Worm (Caenorhabditis elegans) whole organism, L4 larva: ENCODE results near the gene fbxb-114.

Experiments
- ZK546.5 ChIP-seq, 2 experiments: sonication (generic microtip); optimal IDR thresholded peaks; 2 replicates each; lab custom pipeline; 2017; ENCODE audit warnings: missing biosample characterization in 2 of 2, missing genetic modification characterization in 2 of 2
- ceh-28 ChIP-seq: fragments of 150-350 bp; optimal IDR thresholded peaks from 2 replicates; lab custom pipeline; 2014; ENCODE audit warnings: missing biosample characterization, missing genetic modification reagents, missing genetic modification characterization
- cey-2 ChIP-seq: sonication (generic microtip); optimal IDR thresholded peaks from 3 replicates; lab custom pipeline; 2017; ENCODE audit warnings: missing genetic modification characterization, mild to moderate bottlenecking, missing compliant biosample characterization, antibody characterized with exemption, borderline replicate concordance; ENCODE audit not compliant: insufficient read depth
- fos-1 ChIP-seq: fragments of 150-350 bp; optimal IDR thresholded peaks from 2 replicates; lab custom pipeline; 2014; ENCODE audit warnings: missing biosample characterization, missing genetic modification characterization
- lin-15B ChIP-seq: fragments of 150-350 bp; sonication (generic microtip); optimal IDR thresholded peaks from 3 replicates; lab custom pipeline; 2014; ENCODE audit warnings: missing biosample characterization, missing genetic modification characterization
- lir-3 ChIP-seq: sonication (generic microtip); optimal IDR thresholded peaks from 2 replicates; lab custom pipeline; 2016; ENCODE audit warnings: mild to moderate bottlenecking, missing genetic modification characterization, missing compliant biosample characterization
- snpc-1.2 ChIP-seq: fragments of 200-800 bp; sonication (Bioruptor generic); IDR thresholded peaks from 2 replicates; pipeline ENCODE4 v1.3.6; 2022; ENCODE audit warnings: missing genetic modification reagents, missing genetic modification characterization, missing compliant biosample characterization
- snpc-4 ChIP-seq: fragments of 150-350 bp; optimal IDR thresholded peaks from 2 replicates; lab custom pipeline; 2014; ENCODE audit warnings: missing biosample characterization, missing genetic modification characterization
- vab-7 ChIP-seq: fragments of 200-800 bp; sonication (Bioruptor generic); IDR thresholded peaks from 2 replicates; pipeline ENCODE4 v1.3.6; 2022; ENCODE audit warnings: missing genetic modification reagents, missing genetic modification characterization, missing compliant biosample characterization

DNA sequence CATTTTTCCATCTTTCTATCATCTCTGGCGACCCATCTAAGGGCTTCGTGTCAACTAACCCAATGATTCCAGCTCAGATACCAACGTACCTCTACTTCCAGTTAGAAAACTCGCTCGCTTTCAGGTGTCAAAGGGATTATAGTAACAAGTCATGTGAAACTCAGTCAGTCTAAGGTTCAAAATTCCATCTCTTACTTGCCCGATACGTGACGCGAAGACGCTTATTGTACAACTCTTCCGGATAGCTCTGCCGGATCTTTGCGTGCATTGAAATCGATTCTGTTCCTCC lies 8.6 kb downstream of the fbxb-114 start:
- no peak for TF ChIP-seq ceh-28 (tag; lab: Kevin White, UChicago)
- no peak for TF ChIP-seq cey-2
- no peak for TF ChIP-seq fos-1 (tag; lab: Kevin White, UChicago)
- TF ChIP-seq snpc-4 (tag; lab: Kevin White, UChicago) = no peak
- no peak for TF ChIP-seq lir-3 (tag; lab: Kevin White, UChicago)
- no peak for TF ChIP-seq snpc-1.2 (GFP tag; lab: Robert Waterston, UW)
- no peak for TF ChIP-seq vab-7 (GFP tag; lab: Robert Waterston, UW)
- no peak for TF ChIP-seq ZK546.5 (tag; optimal IDR thresholded peaks at IDR 0.05; lab: Kevin White, UChicago)
- TF ChIP-seq lin-15B (tag; lab: Kevin White, UChicago) = no peak
